Fruit fly (Drosophila melanogaster): ENCODE data around the gene Cp19.

Gene Cp19

dm6 chr3L:8700643-8701208, 28.9 kb upstream of the Cp19 start (continued):
- TF ChIP-seq CG14710 (tag; optimal IDR thresholded peaks at IDR 0.05) (peak; percentile 57), Neu2 (GFP tag; optimal IDR thresholded peaks at IDR 0.05; ENCODE audit: borderline replicate concordance) (no peak), CG14441 (GFP tag; IDR thresholded peaks at IDR 0.05) (peak; percentile 78), ind (GFP tag; optimal IDR thresholded peaks at IDR 0.05) (peak; percentile 79), Sox100B (GFP tag; optimal IDR thresholded peaks at IDR 0.05) (peak; percentile 71), ap (GFP tag; IDR thresholded peaks at IDR 0.05) (peak; percentile 43), CG1647 (GFP tag; optimal IDR thresholded peaks at IDR 0.05) (peak; percentile 40), Hmr (GFP tag; optimal IDR thresholded peaks at IDR 0.05) (peak; percentile 86), CG15269 (tag; optimal IDR thresholded peaks at IDR 0.05) (peak; percentile 86), gcm (GFP tag; optimal IDR thresholded peaks at IDR 0.05) (peak; percentile 63), row (GFP tag; IDR thresholded peaks at IDR 0.05) (peak; percentile 95), ERR (GFP tag; optimal IDR thresholded peaks at IDR 0.05) (peak; percentile 61), esg (GFP tag; conservative IDR thresholded peaks at IDR 0.05) (peak; percentile 74), insv (GFP tag; optimal IDR thresholded peaks at IDR 0.05) (no peak), CG13287 (GFP tag; IDR thresholded peaks at IDR 0.05; ENCODE audit: partially characterized antibody) (no peak), CG12104 (GFP tag; optimal IDR thresholded peaks at IDR 0.05) (peak; percentile 47), lmd (GFP tag; IDR thresholded peaks at IDR 0.05) (peak; percentile 82), nau (GFP tag; optimal IDR thresholded peaks at IDR 0.05) (peak; percentile 59), CG34376 (GFP tag; optimal IDR thresholded peaks at IDR 0.05) (no peak), Sin3A (optimal IDR thresholded peaks at IDR 0.05) (no peak)

DNA sequence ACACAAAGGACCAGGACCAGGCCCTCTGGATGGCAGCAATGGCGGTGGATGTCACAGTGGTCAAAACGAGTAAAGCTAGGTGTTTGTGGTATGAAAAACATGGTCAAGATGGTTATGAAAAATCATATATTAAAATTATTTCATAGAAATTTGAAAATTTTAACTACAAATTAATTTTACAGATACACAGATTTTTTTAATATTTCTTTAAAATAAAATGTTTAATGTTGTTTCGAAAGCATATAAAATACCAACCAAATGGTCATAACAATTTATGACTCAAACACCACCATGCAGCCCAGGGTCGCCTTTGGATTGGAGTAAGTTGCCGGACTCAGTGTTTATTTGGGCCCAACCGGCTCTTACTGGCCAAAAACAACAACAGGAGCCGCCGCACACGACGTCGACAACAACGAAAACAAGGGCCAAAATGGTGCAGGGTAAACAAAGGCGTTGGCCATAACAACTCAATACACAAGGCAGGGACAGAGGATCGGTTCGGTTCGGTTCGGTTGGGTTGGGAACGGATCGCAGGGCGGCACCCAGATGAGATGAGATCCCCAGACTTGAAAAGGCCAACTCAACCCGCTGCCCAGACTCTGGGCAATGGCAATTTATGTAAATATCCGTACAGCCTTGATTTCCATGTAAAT, 27.8 kb upstream of the Cp19 start:
- TF ChIP-seq sr (GFP tag; IDR thresholded peaks at IDR 0.05) (0 out of 3 replicates have a peak, but pooled peaks have one; percentile 10), sens (GFP tag) (peak; percentile 21), shn (GFP tag; optimal IDR thresholded peaks at IDR 0.05) (peak; percentile 6), Lhr (GFP tag; optimal IDR thresholded peaks at IDR 0.05) (no peak), sob (GFP tag; IDR thresholded peaks at IDR 0.05) (peak; percentile 32; the same call in 1 of the 2 replicates), Ada2b (GFP tag; IDR thresholded peaks at IDR 0.05) (0 out of 2 replicates have a peak, but pooled peaks have one; percentile 14), CG15696 (tag; optimal IDR thresholded peaks at IDR 0.05) (peak; percentile 46), Xrp1 (GFP tag; IDR thresholded peaks at IDR 0.05) (0 out of 2 replicates have a peak, but pooled peaks have one; percentile 13), Atf6 (GFP tag; IDR thresholded peaks at IDR 0.05) (peak; percentile 48; the same call in 1 of the 2 replicates), CG8290 (GFP tag; optimal IDR thresholded peaks at IDR 0.05) (no peak), CG8290 (tag; optimal IDR thresholded peaks at IDR 0.05) (peak in 1 of 2 experiments; percentile 19), kni (GFP tag; optimal IDR thresholded peaks at IDR 0.05) (peak; percentile 46), Dbx (GFP tag; IDR thresholded peaks at IDR 0.05) (0 out of 3 replicates have a peak, but pooled peaks have one; percentile 17), bsh (GFP tag; optimal IDR thresholded peaks at IDR 0.05) (peak in 1 of 2 experiments; percentile 13), corto (GFP tag; optimal IDR thresholded peaks at IDR 0.05) (peak; percentile 23), fru (optimal IDR thresholded peaks at IDR 0.05) (no peak), Myb (GFP tag; optimal IDR thresholded peaks at IDR 0.05) (no peak), Med (GFP tag) (peak; percentile 57), Stat92E (GFP tag; optimal IDR thresholded peaks at IDR 0.05) (no peak), CG4360 (GFP tag; IDR thresholded peaks at IDR 0.05) (0 out of 2 replicates have a peak, but pooled peaks have one; percentile 36), cwo (GFP tag; optimal IDR thresholded peaks at IDR 0.05) (no peak), zfh1 (GFP tag; IDR thresholded peaks at IDR 0.05) (0 out of 3 replicates have a peak, but pooled peaks have one; percentile 35), Mes4 (GFP tag; optimal IDR thresholded peaks at IDR 0.05) (no peak), nom (GFP tag; optimal IDR thresholded peaks at IDR 0.05) (peak; percentile 58)
